Worm (Caenorhabditis elegans) whole organism, L4 larva: ENCODE measurements around the gene gid-8.

Experiments used
- F10B5.3 ChIP-seq: sonication (generic microtip); optimal IDR thresholded peaks from 2 replicates; lab custom pipeline; 2016; ENCODE audit warnings: mild to moderate bottlenecking, missing genetic modification characterization, missing compliant biosample characterization
- R02D3.7 ChIP-seq: fragments of 150-350 bp; sonication (generic microtip); optimal IDR thresholded peaks from 3 replicates; lab custom pipeline; 2014; ENCODE audit warnings: missing biosample characterization, missing genetic modification characterization
- Y75B8A.6 ChIP-seq: fragments of 200-800 bp; sonication (Bioruptor generic); IDR thresholded peaks from 2 replicates; pipeline ENCODE4 v1.3.6; 2022; ENCODE audit warnings: missing genetic modification reagents, missing genetic modification characterization, missing compliant biosample characterization
- ZK546.5 ChIP-seq, 2 experiments: sonication (generic microtip); optimal IDR thresholded peaks; 2 replicates each; lab custom pipeline; 2017; ENCODE audit warnings: missing biosample characterization in 2 of 2, missing genetic modification characterization in 2 of 2
- ama-1 ChIP-seq: fragments of 150-350 bp; optimal IDR thresholded peaks from 2 replicates; lab custom pipeline; 2014; ENCODE audit warnings: inconsistent platforms, mixed read lengths
- arid-1 ChIP-seq: fragments of 200-800 bp; sonication (Bioruptor generic); conservative IDR thresholded peaks from 2 replicates; pipeline ENCODE4 v1.3.6; 2022; ENCODE audit warnings: missing genetic modification reagents, missing genetic modification characterization, missing compliant biosample characterization
- ceh-28 ChIP-seq: fragments of 150-350 bp; optimal IDR thresholded peaks from 2 replicates; lab custom pipeline; 2014; ENCODE audit warnings: missing biosample characterization, missing genetic modification reagents, missing genetic modification characterization
- daf-16 ChIP-seq, 3 experiments: sonication (generic microtip); optimal IDR thresholded peaks; 2 replicates each; lab custom pipeline; 2016 to 2017; ENCODE audit warnings: missing genetic modification characterization in 3 of 3, missing genetic modification reagents in 3 of 3, mild to moderate bottlenecking in 2 of 3, missing compliant biosample characterization in 2 of 3, missing biosample characterization in 1 of 3, moderate library complexity in 1 of 3
- daf-19 ChIP-seq: fragments of 200-800 bp; sonication (Bioruptor generic); conservative IDR thresholded peaks from 2 replicates; pipeline ENCODE4 v1.3.6; 2022; ENCODE audit warnings: missing genetic modification characterization, missing compliant biosample characterization
- dmd-6 ChIP-seq: fragments of 200-800 bp; sonication (Bioruptor generic); IDR thresholded peaks from 2 replicates; pipeline ENCODE4 v1.3.6; 2022; ENCODE audit warnings: missing genetic modification reagents, missing genetic modification characterization, missing compliant biosample characterization
- dmd-8 ChIP-seq: fragments of 200-800 bp; sonication (Bioruptor generic); IDR thresholded peaks from 2 replicates; pipeline ENCODE4 v1.3.6; 2022; ENCODE audit warnings: missing genetic modification characterization, missing compliant biosample characterization
- egl-27 ChIP-seq: sonication (generic microtip); optimal IDR thresholded peaks from 3 replicates; lab custom pipeline; 2017; ENCODE audit warnings: missing biosample characterization, missing genetic modification reagents, missing genetic modification characterization
- fkh-10 ChIP-seq: fragments of 150-350 bp; optimal IDR thresholded peaks from 2 replicates; lab custom pipeline; 2014; ENCODE audit warnings: missing biosample characterization, missing genetic modification reagents, missing genetic modification characterization
- hif-1 ChIP-seq, 2 experiments: sonication (generic microtip); optimal IDR thresholded peaks; 2 replicates each; lab custom pipeline; 2016 to 2017; ENCODE audit warnings: missing compliant biosample characterization in 2 of 2, missing genetic modification characterization in 2 of 2, missing genetic modification reagents in 2 of 2, missing genotype in 2 of 2, mild to moderate bottlenecking in 1 of 2
- hlh-11 ChIP-seq: fragments of 200-800 bp; sonication (Bioruptor generic); optimal IDR thresholded peaks from 2 replicates; lab custom pipeline; 2018; ENCODE audit warnings: mild to moderate bottlenecking, missing genetic modification characterization, missing compliant biosample characterization
- hlh-30 ChIP-seq: sonication (generic microtip); optimal IDR thresholded peaks from 2 replicates; lab custom pipeline; 2017; ENCODE audit warnings: antibody characterized with exemption, mild to moderate bottlenecking, missing genetic modification characterization, missing compliant biosample characterization; ENCODE audit not compliant: insufficient read depth
- hmg-1.1 ChIP-seq: fragments of 200-800 bp; sonication (Bioruptor generic); IDR thresholded peaks from 2 replicates; pipeline ENCODE4 v1.3.6; 2022; ENCODE audit warnings: missing genetic modification reagents, missing genetic modification characterization, missing compliant biosample characterization
- lin-38 ChIP-seq: fragments of 200-800 bp; sonication (Bioruptor generic); IDR thresholded peaks from 2 replicates; pipeline ENCODE4 v1.3.6; 2022; ENCODE audit warnings: missing genetic modification reagents, missing genetic modification characterization, missing compliant biosample characterization
- lin-39 ChIP-seq: fragments of 150-350 bp; optimal IDR thresholded peaks from 2 replicates; lab custom pipeline; 2014; ENCODE audit warnings: missing biosample characterization, missing genetic modification reagents, missing genetic modification characterization
- madf-9 ChIP-seq: fragments of 200-800 bp; sonication (Bioruptor generic); conservative IDR thresholded peaks from 2 replicates; pipeline ENCODE4 v1.3.6; 2022; ENCODE audit warnings: missing genetic modification reagents, missing genetic modification characterization, missing compliant biosample characterization
- mdt-29 ChIP-seq: fragments of 200-800 bp; sonication (Bioruptor generic); IDR thresholded peaks from 2 replicates; pipeline ENCODE4 v1.3.6; 2022; ENCODE audit warnings: missing genetic modification reagents, missing genetic modification characterization, missing compliant biosample characterization
- mep-1 ChIP-seq: fragments of 150-350 bp; sonication (generic microtip); optimal IDR thresholded peaks from 3 replicates; lab custom pipeline; 2014; ENCODE audit warnings: missing biosample characterization, missing genetic modification characterization
- nhr-11 ChIP-seq: fragments of 150-350 bp; optimal IDR thresholded peaks from 2 replicates; lab custom pipeline; 2014; ENCODE audit warnings: missing biosample characterization, missing genetic modification characterization
- nhr-111 ChIP-seq: fragments of 200-800 bp; sonication (Bioruptor generic); optimal IDR thresholded peaks from 2 replicates; lab custom pipeline; 2018; ENCODE audit warnings: mild to moderate bottlenecking, missing genetic modification characterization, missing compliant biosample characterization
- nhr-28 ChIP-seq: fragments of 150-350 bp; optimal IDR thresholded peaks from 2 replicates; lab custom pipeline; 2014; ENCODE audit warnings: missing biosample characterization, missing genetic modification characterization
- nhr-41 ChIP-seq: fragments of 200-800 bp; sonication (Bioruptor generic); IDR thresholded peaks from 2 replicates; pipeline ENCODE4 v1.3.6; 2022; ENCODE audit warnings: missing genetic modification reagents, missing genetic modification characterization, missing compliant biosample characterization
- nhr-42 ChIP-seq: fragments of 200-800 bp; sonication (Bioruptor generic); IDR thresholded peaks from 2 replicates; pipeline ENCODE4 v1.3.6; 2022; ENCODE audit warnings: missing genetic modification characterization, missing compliant biosample characterization
- nhr-48 ChIP-seq: sonication (generic microtip); optimal IDR thresholded peaks from 2 replicates; lab custom pipeline; 2016; ENCODE audit warnings: mild to moderate bottlenecking, missing genetic modification characterization, missing compliant biosample characterization
- nhr-76 ChIP-seq: fragments of 150-350 bp; optimal IDR thresholded peaks from 2 replicates; lab custom pipeline; 2014; ENCODE audit warnings: missing biosample characterization, missing genetic modification characterization
- pha-4 ChIP-seq, 2 experiments: fragments of 150-350 bp in 1 of 2; fragments of 200-800 bp in 1 of 2; sonication (Bioruptor generic) in 1 of 2; IDR thresholded peaks in 1 of 2; optimal IDR thresholded peaks in 1 of 2; 2 replicates each; pipeline versions ENCODE4 v1.3.6 to Lab custom; 2014 to 2022; ENCODE audit warnings: missing genetic modification characterization in 2 of 2, missing genetic modification reagents in 2 of 2, missing biosample characterization in 1 of 2, missing compliant biosample characterization in 1 of 2
- php-3 ChIP-seq: fragments of 200-800 bp; sonication (Bioruptor generic); IDR thresholded peaks from 2 replicates; pipeline ENCODE4 v1.3.6; 2022; ENCODE audit warnings: missing genetic modification reagents, missing genetic modification characterization, missing compliant biosample characterization
- set-16 ChIP-seq: fragments of 200-800 bp; sonication (Bioruptor generic); IDR thresholded peaks from 2 replicates; pipeline ENCODE4 v1.3.6; 2022; ENCODE audit warnings: missing genetic modification reagents, missing genetic modification characterization, missing compliant biosample characterization
- snpc-4 ChIP-seq: fragments of 150-350 bp; optimal IDR thresholded peaks from 2 replicates; lab custom pipeline; 2014; ENCODE audit warnings: missing biosample characterization, missing genetic modification characterization
- tra-1 ChIP-seq: fragments of 200-800 bp; sonication (Bioruptor generic); IDR thresholded peaks from 2 replicates; pipeline ENCODE4 v1.3.6; 2022; ENCODE audit warnings: missing genetic modification reagents, missing genetic modification characterization, missing compliant biosample characterization
- unc-62 ChIP-seq, 3 experiments: fragments of 150-350 bp in 1 of 3; sonication (generic microtip); optimal IDR thresholded peaks in 2 of 3; peaks in 1 of 3; 1 replicate in 1 of 3; 2 replicates in 2 of 3; lab custom pipeline; 2014 to 2017; ENCODE audit warnings: missing biosample characterization in 3 of 3, missing genetic modification characterization in 3 of 3, missing genetic modification reagents in 3 of 3, missing genotype in 1 of 3
- vab-7 ChIP-seq: fragments of 200-800 bp; sonication (Bioruptor generic); IDR thresholded peaks from 2 replicates; pipeline ENCODE4 v1.3.6; 2022; ENCODE audit warnings: missing genetic modification reagents, missing genetic modification characterization, missing compliant biosample characterization
- zfp-2 ChIP-seq: sonication (generic microtip); optimal IDR thresholded peaks from 2 replicates; lab custom pipeline; 2016; ENCODE audit warnings: mild to moderate bottlenecking, missing genetic modification characterization, missing compliant biosample characterization
- zip-11 ChIP-seq: fragments of 200-800 bp; sonication (Bioruptor generic); IDR thresholded peaks from 2 replicates; pipeline ENCODE4 v1.3.6; 2022; ENCODE audit warnings: missing genetic modification characterization, missing compliant biosample characterization
- ztf-7 ChIP-seq: fragments of 150-350 bp; optimal IDR thresholded peaks from 2 replicates; lab custom pipeline; 2014; ENCODE audit warnings: missing biosample characterization, missing genetic modification characterization

gid-8 gene

DNA sequence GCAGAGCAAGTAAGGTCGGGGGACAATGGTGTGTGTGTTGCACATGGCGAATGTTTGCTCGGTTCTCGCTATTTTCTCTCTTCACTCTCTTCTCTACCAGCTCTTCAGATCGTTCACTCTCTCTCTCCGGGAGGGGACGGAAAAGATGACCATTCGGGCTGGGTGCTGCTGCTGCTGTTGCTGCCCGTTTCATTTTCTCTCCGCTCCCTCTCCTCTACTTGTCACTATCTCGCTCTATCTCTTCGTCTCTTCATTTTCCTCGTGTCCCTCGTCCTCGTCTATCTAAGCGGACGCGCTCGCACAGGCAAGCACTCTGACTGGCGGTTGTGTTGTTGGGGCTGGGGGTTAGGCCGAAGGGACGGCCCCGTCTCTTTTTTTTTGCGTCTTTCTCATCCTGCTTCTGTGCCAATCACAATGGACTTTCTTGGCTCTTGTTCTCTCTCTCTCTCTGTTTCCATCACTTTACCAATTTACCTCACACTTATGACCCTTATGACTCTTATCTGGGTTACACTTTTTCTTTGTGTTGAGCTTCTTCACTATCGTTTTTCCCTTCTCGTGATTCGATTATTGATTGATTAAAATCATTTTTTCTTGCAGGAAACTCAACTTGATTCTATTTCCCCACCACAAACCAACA lies 7.1 kb downstream of the gid-8 start, which contains the start of the genes F53E2.2 and unc-60 (continued):
- no peak; the same call in 1 of the 2 replicates for TF ChIP-seq madf-9 (GFP tag; lab: Robert Waterston, UW)
- TF ChIP-seq nhr-76, result no peak
- no peak for TF ChIP-seq Y75B8A.6 (GFP tag; lab: Robert Waterston, UW)
- peak; percentile 80 for TF ChIP-seq hlh-11
- TF ChIP-seq set-16 (GFP tag; lab: Robert Waterston, UW), result peak; percentile 89
- TF ChIP-seq hif-1 (tag; optimal IDR thresholded peaks at IDR 0.05; lab: Kevin White, UChicago), result peak in 1 of 2 experiments; percentile 40
- no peak for TF ChIP-seq zfp-2
- peak; percentile 53 for TF ChIP-seq nhr-28 (tag; lab: Kevin White, UChicago)
- no peak for TF ChIP-seq ZK546.5 (tag; optimal IDR thresholded peaks at IDR 0.05; lab: Kevin White, UChicago)
- TF ChIP-seq nhr-11, result no peak
- TF ChIP-seq tra-1 (GFP tag; lab: Robert Waterston, UW), result no peak; the same call in 1 of the 2 replicates
- TF ChIP-seq vab-7 (GFP tag; lab: Robert Waterston, UW), result 0 out of 2 replicates have a peak, but pooled peaks have one; percentile 32
- no peak for TF ChIP-seq php-3 (GFP tag; lab: Robert Waterston, UW)
- no peak for TF ChIP-seq fkh-10 (GFP tag; lab: Kevin White, UChicago)
- peak in 1 of 2 experiments; percentile 92 for TF ChIP-seq unc-62 (GFP tag; optimal IDR thresholded peaks at IDR 0.05 in 1 of 2; lab: Kevin White, UChicago)
- no peak for TF ChIP-seq unc-62 (tag; optimal IDR thresholded peaks at IDR 0.05; lab: Kevin White, UChicago)
- TF ChIP-seq lin-38 (GFP tag; lab: Robert Waterston, UW), result peak; percentile 48
- TF ChIP-seq nhr-41 (GFP tag; lab: Robert Waterston, UW), result no peak
- no peak for TF ChIP-seq zip-11
- no peak for TF ChIP-seq arid-1 (GFP tag; lab: Robert Waterston, UW)
- peak; percentile 77 for TF ChIP-seq mep-1
- peak; percentile 4 for TF ChIP-seq nhr-48 (tag; lab: Kevin White, UChicago)
- TF ChIP-seq nhr-42 (GFP tag; lab: Robert Waterston, UW), result no peak
- TF ChIP-seq daf-19 (GFP tag; lab: Robert Waterston, UW), result no peak
- TF ChIP-seq dmd-6 (GFP tag; lab: Robert Waterston, UW), result peak; percentile 47; the same call in 1 of the 2 replicates
- peak; percentile 84 for TF ChIP-seq hmg-1.1 (GFP tag; lab: Robert Waterston, UW)
- TF ChIP-seq dmd-8 (GFP tag; lab: Robert Waterston, UW), result no peak
- peak; percentile 11 to 27 for TF ChIP-seq daf-16 (GFP tag; optimal IDR thresholded peaks at IDR 0.05; lab: Kevin White, UChicago)
- peak; percentile 59 for TF ChIP-seq daf-16 (tag; optimal IDR thresholded peaks at IDR 0.05; lab: Kevin White, UChicago)
- TF ChIP-seq lin-39, result no peak
- TF ChIP-seq hlh-30 (tag; lab: Kevin White, UChicago), result peak; percentile 72
- no peak for TF ChIP-seq R02D3.7
- no peak for TF ChIP-seq snpc-4 (tag; lab: Kevin White, UChicago)
- no peak for TF ChIP-seq ceh-28 (tag; lab: Kevin White, UChicago)
- no peak for TF ChIP-seq ztf-7 (tag; lab: Kevin White, UChicago)
- no peak for TF ChIP-seq ama-1 (lab: Kevin White, UChicago)
- no peak for TF ChIP-seq nhr-111 (GFP tag; lab: Kevin White, UChicago)
- no peak for TF ChIP-seq mdt-29 (GFP tag; lab: Robert Waterston, UW)
- no peak for TF ChIP-seq egl-27
- peak; percentile 61; the same call in 1 of the 2 replicates for TF ChIP-seq pha-4 (GFP tag; IDR thresholded peaks at IDR 0.05; lab: Robert Waterston, UW)
- no peak for TF ChIP-seq pha-4 (tag; optimal IDR thresholded peaks at IDR 0.05; lab: Kevin White, UChicago)
- TF ChIP-seq F10B5.3 (tag; lab: Kevin White, UChicago), result no peak
- TF ChIP-seq, all 104 proteins: peak for 33
